Fruit fly (Drosophila melanogaster): Measurements from ENCODE around the gene CG15814.

DNA sequence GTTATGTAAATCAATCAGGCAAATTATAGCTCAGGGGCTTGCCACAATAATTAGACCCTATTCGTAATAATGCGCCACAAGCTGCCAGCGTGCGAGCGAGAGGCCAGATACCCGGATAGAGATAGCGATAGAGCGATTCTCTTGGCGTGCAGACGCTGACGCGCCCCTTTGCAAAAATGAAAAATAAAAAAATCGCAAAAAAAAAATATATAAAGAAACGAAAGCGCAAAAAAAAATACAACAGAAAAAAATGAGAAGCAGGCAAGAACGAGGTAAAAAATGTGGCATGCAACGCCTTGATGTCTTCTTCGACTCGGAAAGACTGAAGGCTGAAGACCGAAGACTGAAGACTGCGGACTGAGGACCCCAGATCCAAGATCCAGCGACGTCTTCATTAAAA is 43.8 kb downstream of the CG15814 start:
- TF ChIP-seq CTCF (optimal IDR thresholded peaks at IDR 0.05): no peak
- no peak for TF ChIP-seq CG8478 (optimal IDR thresholded peaks at IDR 0.05)
